Fruit fly (Drosophila melanogaster) whole organism, embryonic: ENCODE data around the gene CG34242.

Source experiments
- ATbp ChIP-seq: fragments of 200-800 bp; sonication (Bioruptor generic); optimal IDR thresholded peaks from 2 replicates; lab custom pipeline; 2017; ENCODE audit warnings: missing biosample characterization, mild to moderate bottlenecking, missing genetic modification characterization, missing genetic modification reagents
- Abd-B ChIP-seq: fragments of 200-800 bp; sonication (Bioruptor generic); optimal IDR thresholded peaks from 2 replicates; lab custom pipeline; 2018; ENCODE audit warnings: missing biosample characterization, mild to moderate bottlenecking, missing genetic modification characterization, moderate library complexity
- Antp ChIP-seq: fragments of 200-800 bp; sonication (Bioruptor generic); optimal IDR thresholded peaks from 3 replicates; lab custom pipeline; 2016; ENCODE audit warnings: missing biosample characterization, missing genetic modification characterization
- B-H2 ChIP-seq: fragments of 200-800 bp; sonication (Bioruptor generic); optimal IDR thresholded peaks from 2 replicates; lab custom pipeline; 2018; ENCODE audit warnings: missing biosample characterization, mild to moderate bottlenecking, missing genetic modification characterization
- CG10565 ChIP-seq: fragments of 200-800 bp; sonication (Bioruptor generic); optimal IDR thresholded peaks from 3 replicates; lab custom pipeline; 2016; ENCODE audit warnings: missing biosample characterization, mild to moderate bottlenecking, missing genetic modification characterization
- CG11696 ChIP-seq: fragments of 200-800 bp; sonication (Bioruptor generic); IDR thresholded peaks from 2 replicates; pipeline ENCODE4 v1.3.6; 2022; ENCODE audit warnings: missing biosample characterization, missing genetic modification characterization
- CG14860 ChIP-seq: fragments of 200-800 bp; sonication (Bioruptor generic); IDR thresholded peaks from 3 replicates; pipeline ENCODE4 v1.3.6; 2022; ENCODE audit warnings: missing biosample characterization, missing genetic modification characterization; ENCODE audit not compliant: partially characterized antibody
- CG15011 ChIP-seq: fragments of 200-800 bp; sonication (Bioruptor generic); optimal IDR thresholded peaks from 3 replicates; lab custom pipeline; 2018; ENCODE audit warnings: missing biosample characterization, mild to moderate bottlenecking, missing genetic modification characterization
- CG16779 ChIP-seq: fragments of 200-800 bp; sonication (Bioruptor generic); IDR thresholded peaks from 2 replicates; pipeline ENCODE4 v1.3.6; 2022; ENCODE audit warnings: missing biosample characterization, missing genetic modification characterization
- CG16863 ChIP-seq: fragments of 200-800 bp; sonication (Bioruptor generic); optimal IDR thresholded peaks from 3 replicates; lab custom pipeline; 2016; ENCODE audit warnings: missing biosample characterization, missing genetic modification characterization
- CG17361 ChIP-seq: fragments of 200-800 bp; sonication (Bioruptor generic); IDR thresholded peaks from 3 replicates; pipeline ENCODE4 v1.3.6; 2022; ENCODE audit warnings: missing biosample characterization, missing genetic modification characterization
- CG17568 ChIP-seq: fragments of 200-800 bp; sonication (Bioruptor generic); optimal IDR thresholded peaks from 2 replicates; lab custom pipeline; 2018; ENCODE audit warnings: missing biosample characterization, mild to moderate bottlenecking, missing genetic modification characterization, moderate library complexity
- CG17612 ChIP-seq: fragments of 200-800 bp; sonication (Bioruptor generic); IDR thresholded peaks from 2 replicates; pipeline ENCODE4 v1.3.6; 2022; ENCODE audit warnings: missing biosample characterization, missing genetic modification characterization
- CG17802 ChIP-seq: fragments of 200-800 bp; sonication (Bioruptor generic); optimal IDR thresholded peaks from 2 replicates; lab custom pipeline; 2018; ENCODE audit warnings: missing biosample characterization, mild to moderate bottlenecking, missing genetic modification characterization, moderate library complexity
- CG2116 ChIP-seq: fragments of 200-800 bp; sonication (Bioruptor generic); optimal IDR thresholded peaks from 3 replicates; lab custom pipeline; 2018; ENCODE audit warnings: missing biosample characterization, mild to moderate bottlenecking, missing genetic modification characterization
- CG30403 ChIP-seq: fragments of 200-800 bp; sonication (Bioruptor generic); optimal IDR thresholded peaks from 3 replicates; lab custom pipeline; 2016; ENCODE audit warnings: missing biosample characterization, missing genetic modification characterization
- CG31388 ChIP-seq: fragments of 200-800 bp; sonication (Bioruptor generic); optimal IDR thresholded peaks from 2 replicates; lab custom pipeline; 2016; ENCODE audit warnings: missing biosample characterization, missing genetic modification characterization
- CG32772 ChIP-seq: fragments of 200-800 bp; sonication (Bioruptor generic); IDR thresholded peaks from 2 replicates; pipeline ENCODE4 v1.3.6; 2022; ENCODE audit warnings: missing biosample characterization, missing genetic modification characterization
- CG3281 ChIP-seq: fragments of 200-800 bp; sonication (Bioruptor generic); optimal IDR thresholded peaks from 3 replicates; lab custom pipeline; 2017; ENCODE audit warnings: missing biosample characterization, mild to moderate bottlenecking, missing genetic modification characterization
- CG34376 ChIP-seq: fragments of 200-800 bp; sonication (Bioruptor generic); optimal IDR thresholded peaks from 2 replicates; lab custom pipeline; 2018; ENCODE audit warnings: missing biosample characterization, mild to moderate bottlenecking, missing genetic modification characterization
- CG3995 ChIP-seq: fragments of 200-800 bp; sonication (Bioruptor generic); optimal IDR thresholded peaks from 3 replicates; lab custom pipeline; 2016; ENCODE audit warnings: missing biosample characterization, missing genetic modification characterization
- CG4404 ChIP-seq: fragments of 200-800 bp; sonication (Bioruptor generic); IDR thresholded peaks from 2 replicates; pipeline ENCODE4 v1.3.6; 2022; ENCODE audit warnings: missing biosample characterization, missing genetic modification characterization
- CG7928 ChIP-seq: fragments of 200-800 bp; sonication (Bioruptor generic); optimal IDR thresholded peaks from 2 replicates; lab custom pipeline; 2017; ENCODE audit warnings: missing biosample characterization, mild to moderate bottlenecking, missing genetic modification characterization
- CG7987 ChIP-seq: fragments of 200-800 bp; sonication (Bioruptor generic); optimal IDR thresholded peaks from 2 replicates; lab custom pipeline; 2018; ENCODE audit warnings: missing biosample characterization, mild to moderate bottlenecking, missing genetic modification characterization, moderate library complexity
- CG9215 ChIP-seq: fragments of 200-800 bp; sonication (Bioruptor generic); IDR thresholded peaks from 2 replicates; pipeline ENCODE4 v1.3.6; 2022; ENCODE audit warnings: missing biosample characterization, missing genetic modification characterization
- Camta ChIP-seq: fragments of 200-800 bp; sonication (Bioruptor generic); optimal IDR thresholded peaks from 2 replicates; lab custom pipeline; 2016; ENCODE audit warnings: missing biosample characterization, missing genetic modification characterization
- H15 ChIP-seq: fragments of 200-800 bp; sonication (Bioruptor generic); IDR thresholded peaks from 3 replicates; pipeline ENCODE4 v1.3.6; 2022; ENCODE audit warnings: missing biosample characterization, missing genetic modification characterization
- HLH3B ChIP-seq: fragments of 200-800 bp; sonication (Bioruptor generic); IDR thresholded peaks from 2 replicates; pipeline ENCODE4 v1.3.6; 2022; ENCODE audit warnings: missing biosample characterization, missing genetic modification characterization
- MTF-1 ChIP-seq: fragments of 200-800 bp; sonication (Bioruptor generic); optimal IDR thresholded peaks from 2 replicates; lab custom pipeline; 2018; ENCODE audit warnings: missing biosample characterization, mild to moderate bottlenecking, missing genetic modification characterization, borderline replicate concordance
- Oli ChIP-seq: fragments of 200-800 bp; sonication (Bioruptor generic); optimal IDR thresholded peaks from 2 replicates; lab custom pipeline; 2018; ENCODE audit warnings: missing biosample characterization, mild to moderate bottlenecking, missing genetic modification characterization, moderate library complexity
- amos ChIP-seq: fragments of 200-800 bp; sonication (Bioruptor generic); IDR thresholded peaks from 2 replicates; pipeline ENCODE4 v1.3.6; 2022; ENCODE audit warnings: missing biosample characterization, missing genetic modification characterization; ENCODE audit not compliant: partially characterized antibody
- chn ChIP-seq: fragments of 200-800 bp; sonication (Bioruptor generic); optimal IDR thresholded peaks from 2 replicates; lab custom pipeline; 2016; ENCODE audit warnings: missing biosample characterization, missing genetic modification characterization
- ftz-f1 ChIP-seq: fragments of 200-800 bp; sonication (Bioruptor generic); optimal IDR thresholded peaks from 2 replicates; lab custom pipeline; 2016; ENCODE audit warnings: missing biosample characterization, missing genetic modification characterization
- gcm2 ChIP-seq: fragments of 200-800 bp; sonication (Bioruptor generic); optimal IDR thresholded peaks from 2 replicates; lab custom pipeline; 2016; ENCODE audit warnings: missing biosample characterization, missing genetic modification characterization
- grau ChIP-seq: fragments of 200-800 bp; optimal IDR thresholded peaks from 3 replicates; lab custom pipeline; 2019; ENCODE audit warnings: missing biosample characterization, mild to moderate bottlenecking, missing genetic modification characterization, moderate library complexity
- hkb ChIP-seq, 2 experiments: fragments of 200-800 bp in 1 of 2; fragments of >200 bp in 1 of 2; sonication (Bioruptor generic) in 1 of 2; IDR thresholded peaks in 1 of 2; optimal IDR thresholded peaks in 1 of 2; 2 replicates each; pipeline versions ENCODE4 v1.3.6 to Lab custom; 2017 to 2022; ENCODE audit warnings: missing biosample characterization in 1 of 2, missing genetic modification characterization in 1 of 2
- jumu ChIP-seq: fragments of 200-800 bp; sonication (Bioruptor generic); optimal IDR thresholded peaks from 3 replicates; lab custom pipeline; 2016; ENCODE audit warnings: missing biosample characterization, missing genetic modification characterization
- mirr ChIP-seq: fragments of 200-800 bp; sonication (Bioruptor generic); optimal IDR thresholded peaks from 3 replicates; lab custom pipeline; 2018; ENCODE audit warnings: missing biosample characterization, mild to moderate bottlenecking, missing genetic modification characterization
- odd ChIP-seq: fragments of 200-800 bp; sonication (Bioruptor generic); optimal IDR thresholded peaks from 2 replicates; lab custom pipeline; 2017; ENCODE audit warnings: missing biosample characterization, mild to moderate bottlenecking, missing genetic modification characterization
- onecut ChIP-seq: fragments of 200-800 bp; sonication (Bioruptor generic); IDR thresholded peaks from 2 replicates; pipeline ENCODE4 v1.3.6; 2022; ENCODE audit warnings: missing biosample characterization, missing genetic modification characterization
- otp ChIP-seq: fragments of 200-800 bp; sonication (Bioruptor generic); IDR thresholded peaks from 3 replicates; pipeline ENCODE4, ENCODE4 v1.3.6; 2022; ENCODE audit warnings: missing biosample characterization, missing genetic modification characterization
- pnt ChIP-seq: fragments of 200-800 bp; sonication (Bioruptor generic); optimal IDR thresholded peaks from 3 replicates; lab custom pipeline; 2016; ENCODE audit warnings: missing biosample characterization, missing genetic modification characterization
- prd ChIP-seq, 3 experiments: fragments of >200 bp in 2 of 3; fragments of 200-800 bp in 1 of 3; sonication (Bioruptor generic) in 1 of 3; optimal IDR thresholded peaks in 2 of 3; IDR thresholded peaks in 1 of 3; 2 replicates in 2 of 3; 3 replicates in 1 of 3; pipeline versions ENCODE4 v1.3.6 to Lab custom; 2017 to 2022; ENCODE audit warnings: missing biosample characterization in 1 of 3, missing genetic modification characterization in 1 of 3
- rib ChIP-seq: fragments of 200-800 bp; sonication (Bioruptor generic); IDR thresholded peaks from 2 replicates; pipeline ENCODE4 v1.3.6; 2022; ENCODE audit warnings: missing biosample characterization, missing genetic modification characterization
- seq ChIP-seq: fragments of 200-800 bp; sonication (Bioruptor generic); IDR thresholded peaks from 2 replicates; pipeline ENCODE4 v1.3.6; 2022; ENCODE audit warnings: missing biosample characterization, missing genetic modification characterization
- tin ChIP-seq: fragments of 200-800 bp; sonication (Bioruptor generic); optimal IDR thresholded peaks from 3 replicates; lab custom pipeline; 2016; ENCODE audit warnings: missing biosample characterization, missing genetic modification characterization
- trh ChIP-seq: fragments of 200-800 bp; sonication (Bioruptor generic); optimal IDR thresholded peaks from 2 replicates; lab custom pipeline; 2016; ENCODE audit warnings: missing biosample characterization, missing genetic modification characterization
- twi ChIP-seq: fragments of 200-800 bp; optimal IDR thresholded peaks from 2 replicates; lab custom pipeline; 2019; ENCODE audit warnings: missing biosample characterization, mild to moderate bottlenecking, missing genetic modification characterization, moderate library complexity
- wek ChIP-seq: fragments of 200-800 bp; sonication (Bioruptor generic); optimal IDR thresholded peaks from 3 replicates; lab custom pipeline; 2018; ENCODE audit warnings: missing biosample characterization, mild to moderate bottlenecking, missing genetic modification characterization, moderate library complexity

The CG34242 gene

dm6 chr3L:12514762-12515215 is 19.0 kb upstream of the CG34242 start, which contains the start of the genes sti and tral (continued):
- TF ChIP-seq CG34376 (GFP tag; lab: Kevin White, UChicago) (peak; percentile 92), CG32772 (GFP tag; lab: Robert Waterston, UW) (peak; percentile 79), CG16863 (GFP tag; lab: Kevin White, UChicago) (peak; percentile 92), CG17361 (GFP tag; lab: Robert Waterston, UW) (peak; percentile 88), CG3281 (GFP tag; lab: Kevin White, UChicago) (peak; percentile 97), CG31388 (GFP tag; lab: Kevin White, UChicago) (peak; percentile 86), odd (GFP tag; lab: Kevin White, UChicago) (peak; percentile 59), otp (GFP tag; lab: Robert Waterston, UW) (peak; percentile 77; the same call in 1 of the 3 replicates), CG30403 (GFP tag; lab: Kevin White, UChicago) (peak; percentile 95), trh (GFP tag; lab: Kevin White, UChicago) (peak; percentile 83), B-H2 (GFP tag; lab: Kevin White, UChicago) (peak; percentile 92), CG4404 (GFP tag; lab: Robert Waterston, UW) (peak; percentile 82), wek (GFP tag; lab: Kevin White, UChicago) (peak; percentile 1), hkb (optimal IDR thresholded peaks at IDR 0.05; lab: Kevin White, UChicago) (peak; percentile 81), hkb (GFP tag; IDR thresholded peaks at IDR 0.05; lab: Robert Waterston, UW) (peak; percentile 83), CG11696 (GFP tag; lab: Robert Waterston, UW) (peak; percentile 41; the same call in 1 of the 2 replicates), Camta (GFP tag; lab: Kevin White, UChicago) (peak; percentile 91), twi (tag; lab: Kevin White, UChicago) (peak; percentile 69), CG9215 (GFP tag; lab: Robert Waterston, UW) (peak; percentile 90), seq (GFP tag; lab: Robert Waterston, UW) (peak; percentile 86), CG7987 (GFP tag; lab: Kevin White, UChicago) (peak; percentile 68), Oli (tag; lab: Kevin White, UChicago) (peak; percentile 55), CG2116 (GFP tag; lab: Kevin White, UChicago) (peak; percentile 100), mirr (GFP tag; lab: Kevin White, UChicago) (peak; percentile 84), CG17568 (no peak), prd (optimal IDR thresholded peaks at IDR 0.05; lab: Kevin White, UChicago) (no peak), prd (GFP tag; IDR thresholded peaks at IDR 0.05; lab: Robert Waterston, UW) (peak; percentile 89), grau (peak; percentile 80), MTF-1 (peak; percentile 4), CG3995 (peak; percentile 66), CG14860 (no peak), tin (GFP tag; lab: Kevin White, UChicago) (peak; percentile 95), Antp (GFP tag; lab: Kevin White, UChicago) (peak; percentile 96), jumu (GFP tag; lab: Kevin White, UChicago) (peak; percentile 97), gcm2 (GFP tag; lab: Kevin White, UChicago) (peak; percentile 82), onecut (GFP tag; lab: Robert Waterston, UW) (peak; percentile 46), Abd-B (GFP tag; lab: Kevin White, UChicago) (no peak), ATbp (GFP tag; lab: Kevin White, UChicago) (peak; percentile 60), amos (GFP tag; lab: Robert Waterston, UW) (no peak; the same call in 1 of the 2 replicates), chn (peak; percentile 94), HLH3B (GFP tag; lab: Robert Waterston, UW) (peak; percentile 80), CG10565 (GFP tag; lab: Kevin White, UChicago) (peak; percentile 59), CG17802 (tag; lab: Kevin White, UChicago) (peak; percentile 50), CG15011 (peak; percentile 70), CG7928 (GFP tag; lab: Kevin White, UChicago) (peak; percentile 100), H15 (GFP tag; lab: Robert Waterston, UW) (peak; percentile 71), rib (peak; percentile 85), CG16779 (GFP tag; lab: Robert Waterston, UW) (0 out of 2 replicates have a peak, but pooled peaks have one; percentile 50), pnt (GFP tag; lab: Kevin White, UChicago) (peak; percentile 92), ftz-f1 (GFP tag; lab: Kevin White, UChicago) (peak; percentile 75), CG17612 (GFP tag; lab: Robert Waterston, UW) (peak; percentile 57; the same call in 1 of the 2 replicates)
